Fruit fly (Drosophila melanogaster): ENCODE data around the gene qin.

The qin gene

DNA sequence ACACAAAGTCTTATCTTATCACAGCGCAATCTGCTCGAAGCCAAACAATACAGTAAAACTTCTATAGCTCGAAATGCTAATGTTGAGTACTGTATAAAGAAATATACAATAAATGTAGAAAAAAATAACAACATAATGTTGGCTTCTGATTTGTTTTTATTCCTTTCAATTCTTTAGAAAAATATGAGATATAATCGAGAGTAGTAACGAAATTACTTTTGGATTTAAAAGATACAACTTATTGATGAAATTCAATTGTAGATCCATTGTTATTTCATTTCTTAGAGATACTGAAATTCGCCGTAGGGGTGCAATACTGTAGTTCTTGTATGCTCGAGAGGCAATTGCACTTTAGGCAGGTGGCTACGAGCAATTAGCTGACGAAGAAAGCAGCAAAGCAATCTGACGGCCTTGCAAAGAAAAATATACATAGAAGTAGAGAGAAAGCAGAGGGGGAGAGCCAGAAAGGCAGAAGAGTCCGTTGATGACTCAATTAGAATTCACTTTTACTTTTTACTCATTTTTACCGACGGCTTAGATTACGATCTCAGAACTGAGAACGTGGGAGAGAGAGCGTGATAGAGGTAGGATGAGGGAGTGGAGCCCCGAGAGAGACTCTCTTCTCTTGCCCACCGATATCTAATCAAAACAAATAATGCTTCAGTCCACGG is 79.7 kb downstream of the qin start (continued):
- TF ChIP-seq Atf3 (GFP tag; optimal IDR thresholded peaks at IDR 0.05) (no peak), Xrp1 (GFP tag; IDR thresholded peaks at IDR 0.05) (peak; percentile 44), Spps (tag; optimal IDR thresholded peaks at IDR 0.05) (no peak), Dek (tag; optimal IDR thresholded peaks at IDR 0.05) (peak; percentile 61), trh (GFP tag; optimal IDR thresholded peaks at IDR 0.05) (no peak), CG17359 (tag; optimal IDR thresholded peaks at IDR 0.05) (peak; percentile 49), CG6813 (GFP tag; optimal IDR thresholded peaks at IDR 0.05) (peak; percentile 24), CG3281 (GFP tag; optimal IDR thresholded peaks at IDR 0.05) (peak; percentile 18), hb (GFP tag; IDR thresholded peaks at IDR 0.05; ENCODE audit: partially characterized antibody) (no peak), CG14014 (GFP tag; IDR thresholded peaks at IDR 0.05) (no peak), CG11247 (GFP tag; IDR thresholded peaks at IDR 0.05) (0 out of 2 replicates have a peak, but pooled peaks have one; percentile 17), tup (GFP tag; optimal IDR thresholded peaks at IDR 0.05) (no peak), BEAF-32 (GFP tag; optimal IDR thresholded peaks at IDR 0.05) (no peak), Poxn (GFP tag; IDR thresholded peaks at IDR 0.05) (no peak), E2f2 (GFP tag; IDR thresholded peaks at IDR 0.05) (no peak), Ptx1 (GFP tag; IDR thresholded peaks at IDR 0.05) (peak; percentile 40), Opbp (GFP tag; IDR thresholded peaks at IDR 0.05; ENCODE audit: partially characterized antibody) (no peak), CG7357 (GFP tag; IDR thresholded peaks at IDR 0.05) (peak; percentile 48; the same call in 1 of the 3 replicates), tx (GFP tag; optimal IDR thresholded peaks at IDR 0.05) (no peak), nau (GFP tag; optimal IDR thresholded peaks at IDR 0.05) (no peak), aop (GFP tag; IDR thresholded peaks at IDR 0.05) (no peak), CG42726 (GFP tag; IDR thresholded peaks at IDR 0.05; ENCODE audit: partially characterized antibody) (no peak), cas (GFP tag; IDR thresholded peaks at IDR 0.05) (no peak), Ets65A (GFP tag) (peak; percentile 88), onecut (GFP tag; IDR thresholded peaks at IDR 0.05) (no peak; the same call in 1 of the 2 replicates), dysf (GFP tag; IDR thresholded peaks at IDR 0.05) (0 out of 3 replicates have a peak, but pooled peaks have one; percentile 35), Jarid2 (GFP tag; optimal IDR thresholded peaks at IDR 0.05) (no peak), HmgZ (tag; optimal IDR thresholded peaks at IDR 0.05) (no peak), CG10565 (GFP tag; optimal IDR thresholded peaks at IDR 0.05) (no peak), yki (optimal IDR thresholded peaks at IDR 0.05) (no peak), grn (GFP tag; optimal IDR thresholded peaks at IDR 0.05) (peak; percentile 85), CG11456 (GFP tag; IDR thresholded peaks at IDR 0.05) (no peak), CG1233 (GFP tag; optimal IDR thresholded peaks at IDR 0.05) (no peak), bigmax (GFP tag; optimal IDR thresholded peaks at IDR 0.05) (no peak), schlank (tag; optimal IDR thresholded peaks at IDR 0.05) (no peak), eyg (GFP tag; optimal IDR thresholded peaks at IDR 0.05) (no peak), knrl (GFP tag; IDR thresholded peaks at IDR 0.05; ENCODE audit: partially characterized antibody) (no peak), klu (GFP tag; IDR thresholded peaks at IDR 0.05) (peak; percentile 20; the same call in 1 of the 2 replicates), gsb-n (tag; optimal IDR thresholded peaks at IDR 0.05) (peak; percentile 65), lab (GFP tag; optimal IDR thresholded peaks at IDR 0.05) (no peak), en (GFP tag; optimal IDR thresholded peaks at IDR 0.05) (no peak), Rfx (GFP tag; IDR thresholded peaks at IDR 0.05) (no peak), CG4820 (GFP tag; optimal IDR thresholded peaks at IDR 0.05) (no peak), Usf (GFP tag; optimal IDR thresholded peaks at IDR 0.05) (no peak), sim (GFP tag; IDR thresholded peaks at IDR 0.05) (no peak), sisA (GFP tag; IDR thresholded peaks at IDR 0.05) (peak; percentile 50), CG17829 (tag; optimal IDR thresholded peaks at IDR 0.05) (peak; percentile 39), dan (GFP tag; IDR thresholded peaks at IDR 0.05) (no peak), Awh (GFP tag; IDR thresholded peaks at IDR 0.05) (peak; percentile 27; the same call in 1 of the 2 replicates), bcd (GFP tag; optimal IDR thresholded peaks at IDR 0.05) (peak; percentile 2), Bdp1 (GFP tag; optimal IDR thresholded peaks at IDR 0.05) (no peak)

All from whole organism, embryonic.